Worm (Caenorhabditis elegans) whole organism, L3 larva: Measurements from ENCODE around the gene tpst-1.

Source experiments
- ZK546.5 ChIP-seq: sonication (generic microtip); optimal IDR thresholded peaks from 2 replicates; lab custom pipeline; 2017; ENCODE audit warnings: missing biosample characterization, missing genetic modification characterization
- aly-2 ChIP-seq: fragments of 150-350 bp; optimal IDR thresholded peaks from 2 replicates; lab custom pipeline; 2014; ENCODE audit warnings: missing biosample characterization, missing genetic modification characterization
- ceh-16 ChIP-seq: sonication (generic microtip); optimal IDR thresholded peaks from 2 replicates; lab custom pipeline; 2017; ENCODE audit warnings: missing biosample characterization, missing genetic modification characterization
- ceh-28 ChIP-seq: fragments of 150-350 bp; optimal IDR thresholded peaks from 2 replicates; lab custom pipeline; 2014; ENCODE audit warnings: missing biosample characterization, missing genetic modification reagents, missing genetic modification characterization
- ceh-82 ChIP-seq: fragments of 150-350 bp; optimal IDR thresholded peaks from 2 replicates; lab custom pipeline; 2014; ENCODE audit warnings: missing biosample characterization, missing genetic modification characterization
- egl-27 ChIP-seq: sonication (generic microtip); optimal IDR thresholded peaks from 4 replicates; lab custom pipeline; 2017; ENCODE audit warnings: missing biosample characterization, missing genetic modification reagents, missing genetic modification characterization
- elt-1 ChIP-seq: fragments of 150-350 bp; optimal IDR thresholded peaks from 2 replicates; lab custom pipeline; 2014; ENCODE audit warnings: missing biosample characterization, missing genetic modification characterization
- elt-3 ChIP-seq, 3 experiments: fragments of 150-350 bp in 1 of 3; sonication (generic microtip) in 2 of 3; optimal IDR thresholded peaks; 2 replicates in 2 of 3; 4 replicates in 1 of 3; lab custom pipeline; 2014 to 2017; ENCODE audit warnings: missing biosample characterization in 3 of 3, missing genetic modification characterization in 3 of 3
- eor-1 ChIP-seq, 2 experiments: fragments of 150-350 bp; optimal IDR thresholded peaks; 2 replicates each; lab custom pipeline; 2014 to 2018; ENCODE audit warnings: missing biosample characterization in 2 of 2, missing genetic modification characterization in 2 of 2
- fkh-10 ChIP-seq: sonication (generic microtip); optimal IDR thresholded peaks from 2 replicates; lab custom pipeline; 2017; ENCODE audit warnings: missing biosample characterization, missing genetic modification reagents, missing genetic modification characterization
- fkh-2 ChIP-seq: fragments of 150-350 bp; optimal IDR thresholded peaks from 2 replicates; lab custom pipeline; 2014; ENCODE audit warnings: missing biosample characterization, missing genetic modification reagents, missing genetic modification characterization
- fos-1 ChIP-seq: fragments of 150-350 bp; optimal IDR thresholded peaks from 2 replicates; lab custom pipeline; 2014; ENCODE audit warnings: missing biosample characterization, missing genetic modification characterization
- hmg-11 ChIP-seq: sonication (generic microtip); optimal IDR thresholded peaks from 2 replicates; lab custom pipeline; 2016; ENCODE audit warnings: missing genetic modification characterization, missing compliant biosample characterization
- jun-1 ChIP-seq: fragments of 150-350 bp; optimal IDR thresholded peaks from 2 replicates; lab custom pipeline; 2014; ENCODE audit warnings: missing biosample characterization, missing genetic modification reagents, missing genetic modification characterization
- mdl-1 ChIP-seq: fragments of 150-350 bp; optimal IDR thresholded peaks from 2 replicates; lab custom pipeline; 2014; ENCODE audit warnings: missing biosample characterization, missing genetic modification characterization
- mml-1 ChIP-seq: fragments of 150-350 bp; sonication (generic microtip); optimal IDR thresholded peaks from 3 replicates; lab custom pipeline; 2014; ENCODE audit warnings: missing biosample characterization, missing genetic modification characterization
- nfya-1 ChIP-seq: sonication (generic microtip); optimal IDR thresholded peaks from 2 replicates; lab custom pipeline; 2017; ENCODE audit warnings: missing genetic modification characterization, mild to moderate bottlenecking, missing compliant biosample characterization, antibody characterized with exemption, moderate library complexity; ENCODE audit not compliant: insufficient read depth
- nhr-11 ChIP-seq: fragments of 150-350 bp; optimal IDR thresholded peaks from 2 replicates; lab custom pipeline; 2014; ENCODE audit warnings: missing biosample characterization, missing genetic modification characterization
- nhr-12 ChIP-seq: fragments of 150-350 bp; optimal IDR thresholded peaks from 2 replicates; lab custom pipeline; 2014; ENCODE audit warnings: missing biosample characterization, missing genetic modification characterization
- nhr-237 ChIP-seq: fragments of 150-350 bp; optimal IDR thresholded peaks from 2 replicates; lab custom pipeline; 2014; ENCODE audit warnings: missing biosample characterization, missing genetic modification characterization
- nhr-25 ChIP-seq: sonication (generic microtip); optimal IDR thresholded peaks from 2 replicates; lab custom pipeline; 2017; ENCODE audit warnings: missing biosample characterization, missing genetic modification characterization
- nhr-28 ChIP-seq: fragments of 150-350 bp; optimal IDR thresholded peaks from 2 replicates; lab custom pipeline; 2014; ENCODE audit warnings: missing biosample characterization, missing genetic modification characterization
- nhr-43 ChIP-seq: sonication (generic microtip); optimal IDR thresholded peaks from 2 replicates; lab custom pipeline; 2016; ENCODE audit warnings: mild to moderate bottlenecking, missing genetic modification characterization, missing compliant biosample characterization; ENCODE audit not compliant: poor library complexity, severe bottlenecking
- nhr-67 ChIP-seq: fragments of 150-350 bp; optimal IDR thresholded peaks from 2 replicates; lab custom pipeline; 2014; ENCODE audit warnings: missing biosample characterization, missing genetic modification characterization
- nhr-77 ChIP-seq: fragments of 150-350 bp; optimal IDR thresholded peaks from 2 replicates; lab custom pipeline; 2014; ENCODE audit warnings: missing biosample characterization, missing genetic modification characterization
- pha-4 ChIP-seq: fragments of 150-350 bp; optimal IDR thresholded peaks from 2 replicates; lab custom pipeline; 2014; ENCODE audit warnings: missing biosample characterization, missing genetic modification reagents, missing genetic modification characterization
- skn-1 ChIP-seq: fragments of 150-350 bp; optimal IDR thresholded peaks from 2 replicates; lab custom pipeline; 2014; ENCODE audit warnings: missing biosample characterization, missing genetic modification characterization
- zag-1 ChIP-seq: fragments of 150-350 bp; optimal IDR thresholded peaks from 2 replicates; lab custom pipeline; 2014; ENCODE audit warnings: missing biosample characterization, missing genetic modification characterization
- ztf-4 ChIP-seq: fragments of 150-350 bp; optimal IDR thresholded peaks from 2 replicates; lab custom pipeline; 2014; ENCODE audit warnings: missing biosample characterization, missing genetic modification characterization

The tpst-1 gene

DNA sequence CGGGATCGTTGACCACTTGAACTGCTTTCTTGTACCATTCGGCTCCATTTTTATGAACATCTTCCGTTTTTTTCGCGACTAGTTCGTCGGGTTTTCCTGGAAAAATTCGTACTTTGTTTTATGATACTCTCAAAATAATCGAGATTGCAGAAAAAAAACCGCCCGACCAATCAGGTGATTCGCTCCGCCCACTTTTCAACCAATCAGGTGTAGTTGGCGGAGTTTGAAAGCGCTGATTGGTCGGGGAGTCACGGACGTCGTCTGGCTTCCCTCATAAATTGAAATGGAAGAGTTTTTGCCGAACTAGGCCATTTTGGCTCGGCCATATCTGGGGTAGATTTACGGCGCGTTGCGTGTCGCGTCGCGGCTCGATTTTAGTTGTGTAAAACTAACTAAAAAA lies 9.5 kb downstream of the tpst-1 start:
- no peak for TF ChIP-seq eor-1 (tag; optimal IDR thresholded peaks at IDR 0.05; lab: Kevin White, UChicago)
- no peak for TF ChIP-seq aly-2 (tag; lab: Kevin White, UChicago)
- no peak for TF ChIP-seq hmg-11 (tag; lab: Kevin White, UChicago)
- TF ChIP-seq nhr-43 (tag; lab: Kevin White, UChicago) = no peak
- peak; percentile 87 for TF ChIP-seq nfya-1 (tag; lab: Kevin White, UChicago)

DNA sequence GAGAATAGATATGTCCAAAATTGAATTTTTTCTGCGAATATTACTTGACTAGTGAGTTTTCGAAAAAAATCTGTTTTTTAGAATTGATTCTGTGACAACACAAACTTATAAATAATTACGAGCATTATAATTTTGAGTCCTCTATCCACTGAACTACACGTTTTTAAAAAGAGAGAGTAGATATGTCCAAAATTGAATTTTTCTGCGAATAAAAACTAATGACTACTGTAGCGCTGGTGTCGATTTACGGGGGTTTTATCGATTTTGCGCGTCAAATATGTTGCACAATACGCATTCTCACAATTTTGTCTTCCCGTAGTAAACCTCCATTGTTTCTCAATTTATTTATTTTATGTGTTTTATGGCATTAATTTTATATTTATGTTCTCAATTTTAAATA lies 10.1 kb downstream of the tpst-1 start:
- no peak for TF ChIP-seq nhr-12 (tag; lab: Kevin White, UChicago)
- no peak for TF ChIP-seq eor-1 (tag; optimal IDR thresholded peaks at IDR 0.05; lab: Kevin White, UChicago)
- TF ChIP-seq skn-1 = no peak
- TF ChIP-seq fkh-10 = no peak
- TF ChIP-seq elt-3 (tag; optimal IDR thresholded peaks at IDR 0.05; lab: Kevin White, UChicago) = no peak
- no peak for TF ChIP-seq hmg-11 (tag; lab: Kevin White, UChicago)
- TF ChIP-seq ZK546.5 (tag; lab: Kevin White, UChicago) = no peak
- TF ChIP-seq elt-1 (tag; lab: Kevin White, UChicago) = no peak
- no peak for TF ChIP-seq ztf-4 (tag; lab: Kevin White, UChicago)
- TF ChIP-seq jun-1 (tag; lab: Kevin White, UChicago) = no peak
- TF ChIP-seq nfya-1 (tag; lab: Kevin White, UChicago) = no peak
- TF ChIP-seq, all 47 proteins: peak for 0

DNA sequence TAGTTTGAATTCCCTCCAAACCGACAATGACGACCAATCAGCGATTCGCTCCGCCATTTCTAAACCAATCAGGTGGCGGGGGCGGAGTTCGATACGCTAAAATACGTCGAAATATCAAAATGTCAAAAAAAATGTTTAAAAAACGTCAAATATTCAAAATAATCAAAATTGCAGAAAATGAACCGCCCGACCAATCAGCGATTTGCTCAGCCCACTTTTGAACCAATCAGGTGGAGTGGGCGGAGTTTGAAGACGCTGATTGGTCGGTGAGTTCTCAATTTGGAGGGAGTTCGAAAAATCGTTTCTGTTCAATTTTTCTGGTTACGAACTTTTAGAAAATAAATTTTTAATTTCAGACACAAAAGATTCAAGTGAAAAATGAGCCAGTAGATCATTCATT lies 17.4 kb downstream of the tpst-1 start:
- TF ChIP-seq nhr-237 (tag; lab: Kevin White, UChicago) (no peak), ceh-16 (tag; lab: Kevin White, UChicago) (no peak), ceh-28 (tag; lab: Kevin White, UChicago) (no peak), nhr-67 (tag; lab: Kevin White, UChicago) (no peak), fkh-10 (no peak), ceh-82 (tag; lab: Kevin White, UChicago) (no peak), fkh-2 (tag; lab: Kevin White, UChicago) (no peak), nfya-1 (tag; lab: Kevin White, UChicago) (peak; percentile 71), nhr-77 (tag; lab: Kevin White, UChicago) (no peak)

DNA sequence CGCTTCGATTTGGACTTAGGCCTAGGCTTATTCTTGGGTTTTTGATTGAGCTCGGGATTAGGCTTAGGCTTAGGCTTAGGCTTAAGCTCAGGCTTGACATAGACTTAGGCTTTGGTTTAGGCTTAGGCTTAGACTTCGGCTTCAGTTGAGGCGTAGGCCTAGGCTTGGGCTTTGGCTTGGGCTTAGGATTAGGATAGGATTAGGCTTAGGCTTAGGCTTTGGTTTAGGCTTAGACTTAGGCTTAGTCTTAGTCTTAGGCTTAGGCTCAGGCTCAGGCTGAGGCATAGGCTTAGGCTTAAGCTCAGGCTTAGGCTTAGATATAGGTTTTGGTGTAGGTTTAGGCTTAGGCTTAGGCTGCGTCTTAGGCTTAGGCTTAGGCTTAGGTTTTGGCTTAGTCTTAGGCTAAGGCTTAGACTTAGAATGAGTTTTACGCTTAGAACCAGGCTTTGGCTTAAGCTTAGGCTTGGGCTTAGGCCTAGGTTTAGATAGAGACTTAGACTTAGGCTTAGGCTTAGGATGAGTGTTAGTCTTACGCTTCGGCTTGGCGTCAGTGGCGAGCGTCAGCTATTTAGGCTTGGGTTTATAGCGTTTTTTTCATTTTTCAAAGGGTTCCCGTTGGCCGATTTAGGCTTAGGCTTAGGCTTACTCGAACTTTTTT lies 19.4 kb downstream of the tpst-1 start:
- TF ChIP-seq nhr-25 (no peak), fos-1 (tag; lab: Kevin White, UChicago) (no peak), mdl-1 (tag; lab: Kevin White, UChicago) (no peak), pha-4 (no peak), ceh-82 (tag; lab: Kevin White, UChicago) (no peak), hmg-11 (tag; lab: Kevin White, UChicago) (no peak), aly-2 (tag; lab: Kevin White, UChicago) (no peak), nfya-1 (tag; lab: Kevin White, UChicago) (no peak), nhr-237 (tag; lab: Kevin White, UChicago) (no peak), fkh-10 (no peak), zag-1 (tag; lab: Kevin White, UChicago) (no peak)

DNA sequence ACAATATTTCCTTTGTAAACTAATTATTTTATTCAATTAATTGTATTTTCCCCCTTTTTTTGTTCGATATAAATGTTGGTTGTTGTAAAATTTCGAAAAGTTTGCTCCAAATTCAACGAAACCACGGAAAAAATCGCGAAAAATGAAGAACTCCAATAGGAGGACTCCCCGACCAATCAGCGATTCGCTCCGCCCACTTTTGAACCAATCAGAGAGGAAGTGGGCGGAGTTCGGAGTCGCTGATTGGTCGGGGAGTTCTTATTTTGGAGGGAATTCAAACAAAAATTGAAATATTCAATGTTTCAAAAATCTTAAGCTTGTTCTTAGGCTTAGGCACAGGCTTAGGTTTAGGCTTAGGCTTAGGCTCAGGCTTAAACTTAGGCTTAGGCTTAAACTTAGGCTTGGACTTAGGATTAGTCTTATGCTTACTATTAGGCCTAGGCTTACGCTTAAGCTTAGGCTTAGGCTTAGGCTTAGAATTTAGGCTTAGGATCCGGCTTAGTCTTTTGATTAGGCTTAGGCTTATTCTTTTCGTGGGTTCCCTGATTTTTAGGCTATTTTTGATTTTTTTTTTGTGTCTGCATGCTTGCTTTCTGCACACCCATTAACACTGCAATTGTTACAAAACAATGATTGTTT lies 21.6 kb downstream of the tpst-1 start:
- TF ChIP-seq ztf-4 (tag; lab: Kevin White, UChicago) (no peak), fkh-2 (tag; lab: Kevin White, UChicago) (no peak), nfya-1 (tag; lab: Kevin White, UChicago) (peak; percentile 87), nhr-11 (tag; lab: Kevin White, UChicago) (no peak), elt-1 (tag; lab: Kevin White, UChicago) (no peak), ceh-82 (tag; lab: Kevin White, UChicago) (no peak), mml-1 (no peak), nhr-28 (tag; lab: Kevin White, UChicago) (no peak), egl-27 (tag; lab: Kevin White, UChicago) (no peak)
- TF ChIP-seq, all 47 proteins: peak for 1
